Fruit fly (Drosophila melanogaster) whole organism, adult: Measurements from ENCODE around the gene CG13972.

Source experiments
- CG14711 ChIP-seq: fragments of 200-800 bp; sonication (Bioruptor generic); optimal IDR thresholded peaks from 2 replicates; lab custom pipeline; 2018; ENCODE audit warnings: missing biosample characterization, mild to moderate bottlenecking, missing genetic modification characterization, moderate library complexity
- CG5204 ChIP-seq: fragments of 200-800 bp; sonication (Bioruptor generic); optimal IDR thresholded peaks from 2 replicates; lab custom pipeline; 2016; ENCODE audit warnings: missing biosample characterization, missing genetic modification characterization

DNA sequence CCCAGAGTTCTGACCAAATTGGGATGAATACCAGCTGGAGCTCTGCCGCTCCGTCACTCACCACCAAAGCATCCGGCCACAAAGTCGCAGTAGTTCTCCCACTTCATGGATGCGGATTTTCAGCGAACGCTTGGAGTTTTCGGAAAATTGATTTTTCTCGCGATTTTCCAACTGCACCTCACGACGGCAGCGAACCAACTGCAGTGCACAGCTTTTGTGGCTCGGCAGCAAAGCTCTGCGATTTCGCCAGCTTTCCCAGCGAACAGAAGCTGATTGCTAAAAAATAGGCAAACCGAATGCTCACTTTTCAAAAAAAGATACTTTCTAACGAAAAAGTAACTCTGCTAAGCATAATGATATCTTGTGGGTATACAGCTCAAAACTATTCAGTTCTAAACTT lies 44.1 kb upstream of the CG13972 start, which contains the start of gene CG5646:
- TF ChIP-seq CG5204 (GFP tag; lab: Kevin White, UChicago), result no peak
- TF ChIP-seq CG14711, result no peak
